Fruit fly (Drosophila melanogaster) whole organism, embryonic: ENCODE results near the gene bwa.
A peak's percentile ranks its signal among the peaks of the same experiment; 100 is the strongest.

Experiments
- CG10462 ChIP-seq: fragments of 200-800 bp; sonication (Bioruptor generic); optimal IDR thresholded peaks from 2 replicates; lab custom pipeline; 2016; ENCODE audit warnings: missing biosample characterization, missing genetic modification characterization
- CG10959 ChIP-seq: fragments of 200-800 bp; sonication (Bioruptor generic); IDR thresholded peaks from 2 replicates; pipeline ENCODE4 v1.3.6; 2022; ENCODE audit warnings: missing biosample characterization, missing genetic modification characterization
- CG12071 ChIP-seq: fragments of 200-800 bp; sonication (Bioruptor generic); optimal IDR thresholded peaks from 3 replicates; lab custom pipeline; 2018; ENCODE audit warnings: missing biosample characterization, mild to moderate bottlenecking, missing genetic modification characterization
- CG12299 ChIP-seq: fragments of 200-800 bp; sonication (Bioruptor generic); optimal IDR thresholded peaks from 2 replicates; lab custom pipeline; 2018; ENCODE audit warnings: missing biosample characterization, mild to moderate bottlenecking, missing genetic modification characterization
- CG1233 ChIP-seq: fragments of 200-800 bp; sonication (Bioruptor generic); optimal IDR thresholded peaks from 4 replicates; lab custom pipeline; 2018; ENCODE audit warnings: missing biosample characterization, mild to moderate bottlenecking, missing genetic modification characterization
- CG13123 ChIP-seq: fragments of 200-800 bp; sonication (Bioruptor generic); optimal IDR thresholded peaks from 2 replicates; lab custom pipeline; 2016; ENCODE audit warnings: missing biosample characterization, missing genetic modification characterization
- CG14965 ChIP-seq: fragments of 200-800 bp; sonication (Bioruptor generic); optimal IDR thresholded peaks from 2 replicates; lab custom pipeline; 2016; ENCODE audit warnings: missing biosample characterization, missing genetic modification characterization, borderline replicate concordance
- CG15011 ChIP-seq: fragments of 200-800 bp; sonication (Bioruptor generic); optimal IDR thresholded peaks from 3 replicates; lab custom pipeline; 2018; ENCODE audit warnings: missing biosample characterization, mild to moderate bottlenecking, missing genetic modification characterization
- CG1603 ChIP-seq: fragments of 200-800 bp; sonication (Bioruptor generic); optimal IDR thresholded peaks from 2 replicates; lab custom pipeline; 2019; ENCODE audit warnings: missing biosample characterization, mild to moderate bottlenecking, missing genetic modification characterization, moderate library complexity
- CG17568 ChIP-seq: fragments of 200-800 bp; sonication (Bioruptor generic); optimal IDR thresholded peaks from 2 replicates; lab custom pipeline; 2018; ENCODE audit warnings: missing biosample characterization, mild to moderate bottlenecking, missing genetic modification characterization, moderate library complexity
- CG17802 ChIP-seq: fragments of 200-800 bp; sonication (Bioruptor generic); optimal IDR thresholded peaks from 2 replicates; lab custom pipeline; 2018; ENCODE audit warnings: missing biosample characterization, mild to moderate bottlenecking, missing genetic modification characterization, moderate library complexity
- CG17829 ChIP-seq: fragments of 200-800 bp; optimal IDR thresholded peaks from 2 replicates; lab custom pipeline; 2019; ENCODE audit warnings: missing biosample characterization, mild to moderate bottlenecking, missing genetic modification characterization, moderate library complexity
- CG1792 ChIP-seq: fragments of 200-800 bp; sonication (Bioruptor generic); optimal IDR thresholded peaks from 2 replicates; lab custom pipeline; 2016; ENCODE audit warnings: missing biosample characterization, missing genetic modification characterization
- CG32532 ChIP-seq: fragments of 200-800 bp; sonication (Bioruptor generic); IDR thresholded peaks from 2 replicates; pipeline ENCODE4 v1.3.6; 2022; ENCODE audit warnings: missing biosample characterization, missing genetic modification characterization
- CG3281 ChIP-seq: fragments of 200-800 bp; sonication (Bioruptor generic); optimal IDR thresholded peaks from 3 replicates; lab custom pipeline; 2017; ENCODE audit warnings: missing biosample characterization, mild to moderate bottlenecking, missing genetic modification characterization
- CG33213 ChIP-seq: fragments of 200-800 bp; sonication (Bioruptor generic); optimal IDR thresholded peaks from 3 replicates; lab custom pipeline; 2016; ENCODE audit warnings: missing biosample characterization, missing genetic modification characterization
- CG34422 ChIP-seq: fragments of 200-800 bp; sonication (Bioruptor generic); IDR thresholded peaks from 3 replicates; pipeline ENCODE4 v1.3.6; 2022; ENCODE audit warnings: missing biosample characterization, missing genetic modification characterization
- CG4617 ChIP-seq: fragments of 200-800 bp; sonication (Bioruptor generic); optimal IDR thresholded peaks from 3 replicates; lab custom pipeline; 2016; ENCODE audit warnings: missing biosample characterization, missing genetic modification characterization, borderline replicate concordance
- CG6791 ChIP-seq: fragments of 200-800 bp; sonication (Bioruptor generic); IDR thresholded peaks from 3 replicates; pipeline ENCODE4 v1.3.6; 2022; ENCODE audit warnings: missing biosample characterization, missing genetic modification characterization; ENCODE audit not compliant: partially characterized antibody
- CG6854 ChIP-seq: fragments of 200-800 bp; sonication (Bioruptor generic); optimal IDR thresholded peaks from 3 replicates; lab custom pipeline; 2017; ENCODE audit warnings: missing biosample characterization, mild to moderate bottlenecking, missing genetic modification characterization
- CG7271 ChIP-seq: fragments of 200-800 bp; sonication (Bioruptor generic); optimal IDR thresholded peaks from 2 replicates; lab custom pipeline; 2018; ENCODE audit warnings: missing biosample characterization, mild to moderate bottlenecking, missing genetic modification characterization, moderate library complexity
- CG7357 ChIP-seq: fragments of 200-800 bp; sonication (Bioruptor generic); IDR thresholded peaks from 3 replicates; pipeline ENCODE4 v1.3.6; 2022; ENCODE audit warnings: missing biosample characterization, missing genetic modification characterization
- CG9797 ChIP-seq: fragments of 200-800 bp; sonication (Bioruptor generic); optimal IDR thresholded peaks from 3 replicates; lab custom pipeline; 2018; ENCODE audit warnings: missing biosample characterization, mild to moderate bottlenecking, missing genetic modification characterization
- CHES-1-like ChIP-seq: fragments of 200-800 bp; sonication (Bioruptor generic); optimal IDR thresholded peaks from 2 replicates; lab custom pipeline; 2016; ENCODE audit warnings: missing biosample characterization, missing genetic modification characterization
- Dfd ChIP-seq, 2 experiments: fragments of >200 bp; optimal IDR thresholded peaks; 2 replicates each; lab custom pipeline; 2017; ENCODE audit warnings: missing biosample characterization in 2 of 2, missing genetic modification characterization in 2 of 2
- HmgZ ChIP-seq: fragments of 200-800 bp; sonication (Bioruptor generic); optimal IDR thresholded peaks from 2 replicates; lab custom pipeline; 2018; ENCODE audit warnings: missing biosample characterization, mild to moderate bottlenecking, missing genetic modification characterization
- Hr39 ChIP-seq: fragments of >200 bp; optimal IDR thresholded peaks from 2 replicates; lab custom pipeline; 2017
- Opbp ChIP-seq: fragments of 200-800 bp; sonication (Bioruptor generic); IDR thresholded peaks from 3 replicates; pipeline ENCODE4 v1.3.6; 2022; ENCODE audit warnings: missing biosample characterization, missing genetic modification characterization; ENCODE audit not compliant: partially characterized antibody
- Sox102F ChIP-seq: fragments of 200-800 bp; sonication (Bioruptor generic); optimal IDR thresholded peaks from 2 replicates; lab custom pipeline; 2018; ENCODE audit warnings: missing biosample characterization, mild to moderate bottlenecking, missing genetic modification characterization, moderate library complexity
- Ssrp ChIP-seq: fragments of 200-800 bp; sonication (Bioruptor generic); optimal IDR thresholded peaks from 2 replicates; lab custom pipeline; 2018; ENCODE audit warnings: missing biosample characterization, mild to moderate bottlenecking, missing genetic modification characterization, moderate library complexity
- YL-1 ChIP-seq: fragments of 200-800 bp; sonication (Bioruptor generic); optimal IDR thresholded peaks from 3 replicates; lab custom pipeline; 2017; ENCODE audit warnings: missing biosample characterization, mild to moderate bottlenecking, missing genetic modification characterization
- amos ChIP-seq: fragments of 200-800 bp; sonication (Bioruptor generic); IDR thresholded peaks from 2 replicates; pipeline ENCODE4 v1.3.6; 2022; ENCODE audit warnings: missing biosample characterization, missing genetic modification characterization; ENCODE audit not compliant: partially characterized antibody
- ap ChIP-seq: fragments of 200-800 bp; sonication (Bioruptor generic); IDR thresholded peaks from 2 replicates; pipeline ENCODE4 v1.3.6; 2022; ENCODE audit warnings: missing biosample characterization, missing genetic modification characterization
- bcd ChIP-seq: fragments of 200-800 bp; sonication (Bioruptor generic); optimal IDR thresholded peaks from 2 replicates; lab custom pipeline; 2017; ENCODE audit warnings: missing biosample characterization, mild to moderate bottlenecking, missing genetic modification characterization
- chm ChIP-seq: fragments of 200-800 bp; sonication (Bioruptor generic); IDR thresholded peaks from 2 replicates; pipeline ENCODE4 v1.3.6; 2022; ENCODE audit warnings: missing biosample characterization, missing genetic modification characterization
- croc ChIP-seq: fragments of 200-800 bp; sonication (Bioruptor generic); conservative IDR thresholded peaks from 3 replicates; pipeline ENCODE4 v1.3.6; 2022; ENCODE audit warnings: missing biosample characterization, missing genetic modification characterization
- cwo ChIP-seq: fragments of 200-800 bp; sonication (Bioruptor generic); optimal IDR thresholded peaks from 3 replicates; lab custom pipeline; 2017; ENCODE audit warnings: missing biosample characterization, missing genetic modification characterization, mild to moderate bottlenecking, moderate library complexity, missing genetic modification reagents
- dmrt99B ChIP-seq: fragments of 200-800 bp; sonication (Bioruptor generic); optimal IDR thresholded peaks from 2 replicates; lab custom pipeline; 2018; ENCODE audit warnings: missing biosample characterization, mild to moderate bottlenecking, missing genetic modification characterization, moderate library complexity
- eyg ChIP-seq: fragments of 200-800 bp; sonication (Bioruptor generic); optimal IDR thresholded peaks from 3 replicates; lab custom pipeline; 2016; ENCODE audit warnings: missing biosample characterization, missing genetic modification characterization
- grau ChIP-seq: fragments of 200-800 bp; optimal IDR thresholded peaks from 3 replicates; lab custom pipeline; 2019; ENCODE audit warnings: missing biosample characterization, mild to moderate bottlenecking, missing genetic modification characterization, moderate library complexity
- hb ChIP-seq: fragments of 200-800 bp; sonication (Bioruptor generic); IDR thresholded peaks from 3 replicates; pipeline ENCODE4 v1.3.6; 2022; ENCODE audit warnings: missing biosample characterization, missing genetic modification characterization; ENCODE audit not compliant: partially characterized antibody
- inv ChIP-seq: fragments of 200-800 bp; sonication (Bioruptor generic); IDR thresholded peaks from 2 replicates; pipeline ENCODE4 v1.3.6; 2022; ENCODE audit warnings: missing biosample characterization, missing genetic modification characterization; ENCODE audit not compliant: partially characterized antibody
- knrl ChIP-seq: fragments of 200-800 bp; sonication (Bioruptor generic); IDR thresholded peaks from 3 replicates; pipeline ENCODE4 v1.3.6; 2022; ENCODE audit warnings: missing biosample characterization, missing genetic modification characterization; ENCODE audit not compliant: partially characterized antibody
- lbe ChIP-seq: fragments of 200-800 bp; sonication (Bioruptor generic); optimal IDR thresholded peaks from 2 replicates; lab custom pipeline; 2016; ENCODE audit warnings: missing biosample characterization, mild to moderate bottlenecking, missing genetic modification characterization
- pho ChIP-seq: fragments of 200-800 bp; sonication (Bioruptor generic); optimal IDR thresholded peaks from 2 replicates; lab custom pipeline; 2016; ENCODE audit warnings: missing biosample characterization, missing genetic modification characterization
- run ChIP-seq: fragments of 200-800 bp; sonication (Bioruptor generic); optimal IDR thresholded peaks from 3 replicates; lab custom pipeline; 2018; ENCODE audit warnings: missing biosample characterization, mild to moderate bottlenecking, missing genetic modification characterization
- sima ChIP-seq: fragments of 200-800 bp; sonication (Bioruptor generic); optimal IDR thresholded peaks from 2 replicates; lab custom pipeline; 2016; ENCODE audit warnings: missing biosample characterization, missing genetic modification characterization
- sisA ChIP-seq: fragments of 200-800 bp; sonication (Bioruptor generic); IDR thresholded peaks from 2 replicates; pipeline ENCODE4 v1.3.6; 2022; ENCODE audit warnings: missing biosample characterization, missing genetic modification characterization
- ssp ChIP-seq: fragments of 200-800 bp; sonication (Bioruptor generic); IDR thresholded peaks from 2 replicates; pipeline ENCODE4 v1.3.6; 2022; ENCODE audit warnings: missing biosample characterization, missing genetic modification characterization
- tap ChIP-seq: fragments of 200-800 bp; optimal IDR thresholded peaks from 3 replicates; lab custom pipeline; 2019; ENCODE audit warnings: missing biosample characterization, mild to moderate bottlenecking, missing genetic modification characterization, moderate library complexity
- wor ChIP-seq: fragments of 200-800 bp; sonication (Bioruptor generic); IDR thresholded peaks from 2 replicates; pipeline ENCODE4 v1.3.6; 2022; ENCODE audit warnings: missing biosample characterization, missing genetic modification characterization

Gene bwa

DNA sequence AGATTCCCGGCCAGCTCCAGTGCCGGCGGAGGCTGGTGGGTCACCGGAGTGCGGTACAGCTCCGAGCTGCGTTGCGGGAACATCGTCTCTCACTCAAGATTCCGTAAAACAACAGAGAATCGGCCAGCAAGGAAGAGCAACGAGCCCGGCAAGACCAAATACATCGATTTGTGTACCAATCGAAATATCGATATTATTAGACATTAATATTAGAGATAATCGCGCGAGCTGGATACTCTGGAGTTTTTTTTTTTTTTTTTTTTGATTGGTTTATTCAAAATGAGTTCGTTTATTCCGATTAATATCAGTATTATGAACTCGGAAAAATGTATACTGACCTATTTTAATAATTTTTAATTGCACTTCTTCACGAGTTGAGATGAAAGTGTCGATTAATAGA is 675 bp upstream of the bwa start, which contains the start of gene vls (continued):
- TF ChIP-seq wor (GFP tag; lab: Robert Waterston, UW) (no peak), CG6791 (GFP tag; lab: Robert Waterston, UW) (peak; percentile 79), tap (no peak), CG13123 (no peak), grau (tag; lab: Kevin White, UChicago) (no peak), CG10462 (GFP tag; lab: Kevin White, UChicago) (no peak), CG33213 (GFP tag; lab: Kevin White, UChicago) (no peak), CG14965 (GFP tag; lab: Kevin White, UChicago) (no peak), CG7357 (GFP tag; lab: Robert Waterston, UW) (no peak), CHES-1-like (GFP tag; lab: Kevin White, UChicago) (no peak), hb (GFP tag; lab: Robert Waterston, UW) (peak; percentile 30; the same call in 1 of the 3 replicates), CG6854 (GFP tag; lab: Kevin White, UChicago) (no peak), CG1603 (tag; lab: Kevin White, UChicago) (no peak), CG17568 (GFP tag; lab: Kevin White, UChicago) (no peak), sisA (no peak), Opbp (peak; percentile 79; the same call in 2 of the 3 replicates), CG17802 (tag; lab: Kevin White, UChicago) (no peak), CG7271 (tag; lab: Kevin White, UChicago) (no peak), CG12071 (GFP tag; lab: Kevin White, UChicago) (no peak), CG4617 (no peak), amos (peak; percentile 78), YL-1 (GFP tag; lab: Kevin White, UChicago) (no peak), CG9797 (GFP tag; lab: Kevin White, UChicago) (no peak), run (tag; lab: Kevin White, UChicago) (no peak), CG34422 (GFP tag; lab: Robert Waterston, UW) (no peak), CG10959 (GFP tag; lab: Robert Waterston, UW) (no peak), CG32532 (no peak), eyg (no peak), inv (GFP tag; lab: Robert Waterston, UW) (peak; percentile 50), HmgZ (tag; lab: Kevin White, UChicago) (no peak), ap (GFP tag; lab: Robert Waterston, UW) (no peak), dmrt99B (tag; lab: Kevin White, UChicago) (no peak), CG12299 (no peak), CG1233 (no peak), sima (no peak), Ssrp (no peak), Dfd (GFP tag; optimal IDR thresholded peaks at IDR 0.05; lab: Kevin White, UChicago) (no peak), lbe (GFP tag; lab: Kevin White, UChicago) (no peak), croc (GFP tag; lab: Robert Waterston, UW) (no peak), CG15011 (no peak), chm (GFP tag; lab: Robert Waterston, UW) (no peak), cwo (GFP tag; lab: Kevin White, UChicago) (no peak), CG1792 (no peak), ssp (GFP tag; lab: Robert Waterston, UW) (no peak), CG17829 (tag; lab: Kevin White, UChicago) (no peak), pho (GFP tag; lab: Kevin White, UChicago) (no peak), CG3281 (GFP tag; lab: Kevin White, UChicago) (no peak), knrl (GFP tag; lab: Robert Waterston, UW) (peak; percentile 73), Hr39 (lab: Kevin White, UChicago) (no peak), Sox102F (GFP tag; lab: Kevin White, UChicago) (no peak), bcd (GFP tag; lab: Kevin White, UChicago) (no peak)
